Worm (Caenorhabditis elegans) whole organism, L4 larva: ENCODE results near the gene hipr-1.

Experiments
- D1046.2 ChIP-seq: fragments of 200-800 bp; sonication (Bioruptor generic); IDR thresholded peaks from 2 replicates; pipeline ENCODE4 v1.3.6; 2022; ENCODE audit warnings: missing genetic modification characterization, missing compliant biosample characterization
- F10B5.3 ChIP-seq: sonication (generic microtip); optimal IDR thresholded peaks from 2 replicates; lab custom pipeline; 2016; ENCODE audit warnings: mild to moderate bottlenecking, missing genetic modification characterization, missing compliant biosample characterization
- F49E8.2 ChIP-seq: sonication (generic microtip); optimal IDR thresholded peaks from 2 replicates; lab custom pipeline; 2016; ENCODE audit warnings: missing compliant biosample characterization, mild to moderate bottlenecking, missing genetic modification characterization, borderline replicate concordance
- T20F7.1 ChIP-seq: fragments of 200-800 bp; sonication (Bioruptor generic); optimal IDR thresholded peaks from 2 replicates; lab custom pipeline; 2018; ENCODE audit warnings: mild to moderate bottlenecking, missing genetic modification characterization, missing compliant biosample characterization
- Y105C5A.15 ChIP-seq: fragments of 200-800 bp; sonication (Bioruptor generic); IDR thresholded peaks from 2 replicates; pipeline ENCODE4 v1.3.6; 2022; ENCODE audit warnings: missing genetic modification characterization, missing compliant biosample characterization
- Y5F2A.4 ChIP-seq: fragments of 200-800 bp; sonication (Bioruptor generic); optimal IDR thresholded peaks from 2 replicates; lab custom pipeline; 2018; ENCODE audit warnings: mild to moderate bottlenecking, missing genetic modification characterization, missing compliant biosample characterization
- Y75B8A.6 ChIP-seq: fragments of 200-800 bp; sonication (Bioruptor generic); IDR thresholded peaks from 2 replicates; pipeline ENCODE4 v1.3.6; 2022; ENCODE audit warnings: missing genetic modification reagents, missing genetic modification characterization, missing compliant biosample characterization
- aha-1 ChIP-seq: fragments of 150-350 bp; peaks from one replicate; lab custom pipeline; 2014; ENCODE audit warnings: missing biosample characterization, missing genetic modification characterization
- arid-1 ChIP-seq: fragments of 200-800 bp; sonication (Bioruptor generic); conservative IDR thresholded peaks from 2 replicates; pipeline ENCODE4 v1.3.6; 2022; ENCODE audit warnings: missing genetic modification reagents, missing genetic modification characterization, missing compliant biosample characterization
- attf-4 ChIP-seq: sonication (generic microtip); optimal IDR thresholded peaks from 3 replicates; lab custom pipeline; 2017; ENCODE audit warnings: missing biosample characterization, missing genetic modification characterization
- ceh-28 ChIP-seq: fragments of 150-350 bp; optimal IDR thresholded peaks from 2 replicates; lab custom pipeline; 2014; ENCODE audit warnings: missing biosample characterization, missing genetic modification reagents, missing genetic modification characterization
- ceh-82 ChIP-seq: sonication (generic microtip); optimal IDR thresholded peaks from 2 replicates; lab custom pipeline; 2017; ENCODE audit warnings: missing biosample characterization, missing genetic modification characterization
- daf-12 ChIP-seq: fragments of 150-350 bp; optimal IDR thresholded peaks from 2 replicates; lab custom pipeline; 2014; ENCODE audit warnings: missing biosample characterization, missing genetic modification reagents, missing genetic modification characterization
- daf-16 ChIP-seq, 3 experiments: sonication (generic microtip); optimal IDR thresholded peaks; 2 replicates each; lab custom pipeline; 2016 to 2017; ENCODE audit warnings: missing genetic modification characterization in 3 of 3, missing genetic modification reagents in 3 of 3, mild to moderate bottlenecking in 2 of 3, missing compliant biosample characterization in 2 of 3, missing biosample characterization in 1 of 3, moderate library complexity in 1 of 3
- daf-19 ChIP-seq: fragments of 200-800 bp; sonication (Bioruptor generic); conservative IDR thresholded peaks from 2 replicates; pipeline ENCODE4 v1.3.6; 2022; ENCODE audit warnings: missing genetic modification characterization, missing compliant biosample characterization
- dmd-8 ChIP-seq: fragments of 200-800 bp; sonication (Bioruptor generic); IDR thresholded peaks from 2 replicates; pipeline ENCODE4 v1.3.6; 2022; ENCODE audit warnings: missing genetic modification characterization, missing compliant biosample characterization
- dpl-1 ChIP-seq: fragments of 150-350 bp; optimal IDR thresholded peaks from 2 replicates; lab custom pipeline; 2014; ENCODE audit warnings: missing biosample characterization, missing genetic modification reagents, missing genetic modification characterization
- duxl-1 ChIP-seq: sonication (generic microtip); optimal IDR thresholded peaks from 2 replicates; lab custom pipeline; 2016; ENCODE audit warnings: mild to moderate bottlenecking, missing genetic modification characterization, moderate library complexity, missing compliant biosample characterization; ENCODE audit not compliant: poor library complexity
- dve-1 ChIP-seq: sonication (generic microtip); optimal IDR thresholded peaks from 2 replicates; lab custom pipeline; 2017; ENCODE audit warnings: antibody characterized with exemption, mild to moderate bottlenecking, missing genetic modification characterization, missing compliant biosample characterization; ENCODE audit not compliant: insufficient read depth
- egl-43 ChIP-seq: fragments of 200-800 bp; sonication (Bioruptor generic); IDR thresholded peaks from 2 replicates; pipeline ENCODE4 v1.3.6; 2022; ENCODE audit warnings: missing genetic modification reagents, missing genetic modification characterization, missing compliant biosample characterization
- fos-1 ChIP-seq: fragments of 150-350 bp; optimal IDR thresholded peaks from 2 replicates; lab custom pipeline; 2014; ENCODE audit warnings: missing biosample characterization, missing genetic modification characterization
- gei-8 ChIP-seq: fragments of 200-800 bp; sonication (Bioruptor generic); optimal IDR thresholded peaks from 2 replicates; lab custom pipeline; 2018; ENCODE audit warnings: mild to moderate bottlenecking, missing genetic modification characterization, missing compliant biosample characterization
- hif-1 ChIP-seq, 2 experiments: sonication (generic microtip); optimal IDR thresholded peaks; 2 replicates each; lab custom pipeline; 2016 to 2017; ENCODE audit warnings: missing compliant biosample characterization in 2 of 2, missing genetic modification characterization in 2 of 2, missing genetic modification reagents in 2 of 2, missing genotype in 2 of 2, mild to moderate bottlenecking in 1 of 2
- hlh-11 ChIP-seq: fragments of 200-800 bp; sonication (Bioruptor generic); optimal IDR thresholded peaks from 2 replicates; lab custom pipeline; 2018; ENCODE audit warnings: mild to moderate bottlenecking, missing genetic modification characterization, missing compliant biosample characterization
- hlh-30 ChIP-seq: sonication (generic microtip); optimal IDR thresholded peaks from 2 replicates; lab custom pipeline; 2017; ENCODE audit warnings: antibody characterized with exemption, mild to moderate bottlenecking, missing genetic modification characterization, missing compliant biosample characterization; ENCODE audit not compliant: insufficient read depth
- lin-13 ChIP-seq: fragments of 150-350 bp; optimal IDR thresholded peaks from 2 replicates; lab custom pipeline; 2014; ENCODE audit warnings: missing biosample characterization, missing genetic modification reagents, missing genetic modification characterization
- lin-15B ChIP-seq: fragments of 150-350 bp; sonication (generic microtip); optimal IDR thresholded peaks from 3 replicates; lab custom pipeline; 2014; ENCODE audit warnings: missing biosample characterization, missing genetic modification characterization
- mdl-1 ChIP-seq, 2 experiments: fragments of 150-350 bp in 1 of 2; sonication (generic microtip) in 1 of 2; optimal IDR thresholded peaks; 2 replicates each; lab custom pipeline; 2014 to 2017; ENCODE audit warnings: missing biosample characterization in 2 of 2, missing genetic modification characterization in 2 of 2
- mdt-29 ChIP-seq: fragments of 200-800 bp; sonication (Bioruptor generic); IDR thresholded peaks from 2 replicates; pipeline ENCODE4 v1.3.6; 2022; ENCODE audit warnings: missing genetic modification reagents, missing genetic modification characterization, missing compliant biosample characterization
- mes-2 ChIP-seq: sonication (generic microtip); optimal IDR thresholded peaks from 2 replicates; lab custom pipeline; 2016; ENCODE audit warnings: missing genotype, mild to moderate bottlenecking, missing genetic modification characterization, missing compliant biosample characterization; ENCODE audit not compliant: poor library complexity, severe bottlenecking
- mxl-3 ChIP-seq: fragments of 200-800 bp; sonication (Bioruptor generic); optimal IDR thresholded peaks from 2 replicates; lab custom pipeline; 2018; ENCODE audit warnings: mild to moderate bottlenecking, missing genetic modification characterization, missing compliant biosample characterization
- nhr-10 ChIP-seq: fragments of 150-350 bp; optimal IDR thresholded peaks from 2 replicates; lab custom pipeline; 2014; ENCODE audit warnings: missing biosample characterization, missing genetic modification characterization
- nhr-11 ChIP-seq: fragments of 150-350 bp; optimal IDR thresholded peaks from 2 replicates; lab custom pipeline; 2014; ENCODE audit warnings: missing biosample characterization, missing genetic modification characterization
- nhr-25 ChIP-seq: sonication (generic microtip); optimal IDR thresholded peaks from 2 replicates; lab custom pipeline; 2017; ENCODE audit warnings: missing genetic modification characterization, mild to moderate bottlenecking, missing compliant biosample characterization, antibody characterized with exemption, moderate library complexity, borderline replicate concordance; ENCODE audit not compliant: insufficient read depth
- nhr-28 ChIP-seq: fragments of 150-350 bp; optimal IDR thresholded peaks from 2 replicates; lab custom pipeline; 2014; ENCODE audit warnings: missing biosample characterization, missing genetic modification characterization
- nhr-48 ChIP-seq: sonication (generic microtip); optimal IDR thresholded peaks from 2 replicates; lab custom pipeline; 2016; ENCODE audit warnings: mild to moderate bottlenecking, missing genetic modification characterization, missing compliant biosample characterization
- nhr-76 ChIP-seq: fragments of 150-350 bp; optimal IDR thresholded peaks from 2 replicates; lab custom pipeline; 2014; ENCODE audit warnings: missing biosample characterization, missing genetic modification characterization
- pha-4 ChIP-seq, 2 experiments: fragments of 150-350 bp in 1 of 2; fragments of 200-800 bp in 1 of 2; sonication (Bioruptor generic) in 1 of 2; IDR thresholded peaks in 1 of 2; optimal IDR thresholded peaks in 1 of 2; 2 replicates each; pipeline versions ENCODE4 v1.3.6 to Lab custom; 2014 to 2022; ENCODE audit warnings: missing genetic modification characterization in 2 of 2, missing genetic modification reagents in 2 of 2, missing biosample characterization in 1 of 2, missing compliant biosample characterization in 1 of 2
- pqm-1 ChIP-seq: sonication (generic microtip); optimal IDR thresholded peaks from 2 replicates; lab custom pipeline; 2017; ENCODE audit warnings: missing biosample characterization, missing genetic modification characterization
- rbr-2 ChIP-seq: sonication (generic microtip); optimal IDR thresholded peaks from 2 replicates; lab custom pipeline; 2016; ENCODE audit warnings: missing genotype, missing genetic modification characterization, missing compliant biosample characterization
- saeg-2 ChIP-seq: fragments of 200-800 bp; sonication (Bioruptor generic); IDR thresholded peaks from 2 replicates; pipeline ENCODE4 v1.3.6; 2022; ENCODE audit warnings: missing genetic modification reagents, missing genetic modification characterization, missing compliant biosample characterization
- sdz-12 ChIP-seq: fragments of 200-800 bp; sonication (Bioruptor generic); optimal IDR thresholded peaks from 2 replicates; lab custom pipeline; 2018; ENCODE audit warnings: mild to moderate bottlenecking, missing genetic modification characterization, missing compliant biosample characterization
- set-16 ChIP-seq: fragments of 200-800 bp; sonication (Bioruptor generic); IDR thresholded peaks from 2 replicates; pipeline ENCODE4 v1.3.6; 2022; ENCODE audit warnings: missing genetic modification reagents, missing genetic modification characterization, missing compliant biosample characterization
- spr-1 ChIP-seq: sonication (generic microtip); optimal IDR thresholded peaks from 2 replicates; lab custom pipeline; 2016; ENCODE audit warnings: mild to moderate bottlenecking, missing genetic modification characterization, missing compliant biosample characterization
- tra-1 ChIP-seq: fragments of 200-800 bp; sonication (Bioruptor generic); IDR thresholded peaks from 2 replicates; pipeline ENCODE4 v1.3.6; 2022; ENCODE audit warnings: missing genetic modification reagents, missing genetic modification characterization, missing compliant biosample characterization
- unc-62 ChIP-seq, 3 experiments: fragments of 150-350 bp in 1 of 3; sonication (generic microtip); optimal IDR thresholded peaks in 2 of 3; peaks in 1 of 3; 1 replicate in 1 of 3; 2 replicates in 2 of 3; lab custom pipeline; 2014 to 2017; ENCODE audit warnings: missing biosample characterization in 3 of 3, missing genetic modification characterization in 3 of 3, missing genetic modification reagents in 3 of 3, missing genotype in 1 of 3
- vab-7 ChIP-seq: fragments of 200-800 bp; sonication (Bioruptor generic); IDR thresholded peaks from 2 replicates; pipeline ENCODE4 v1.3.6; 2022; ENCODE audit warnings: missing genetic modification reagents, missing genetic modification characterization, missing compliant biosample characterization
- ztf-7 ChIP-seq: fragments of 150-350 bp; optimal IDR thresholded peaks from 2 replicates; lab custom pipeline; 2014; ENCODE audit warnings: missing biosample characterization, missing genetic modification characterization

The hipr-1 gene

DNA sequence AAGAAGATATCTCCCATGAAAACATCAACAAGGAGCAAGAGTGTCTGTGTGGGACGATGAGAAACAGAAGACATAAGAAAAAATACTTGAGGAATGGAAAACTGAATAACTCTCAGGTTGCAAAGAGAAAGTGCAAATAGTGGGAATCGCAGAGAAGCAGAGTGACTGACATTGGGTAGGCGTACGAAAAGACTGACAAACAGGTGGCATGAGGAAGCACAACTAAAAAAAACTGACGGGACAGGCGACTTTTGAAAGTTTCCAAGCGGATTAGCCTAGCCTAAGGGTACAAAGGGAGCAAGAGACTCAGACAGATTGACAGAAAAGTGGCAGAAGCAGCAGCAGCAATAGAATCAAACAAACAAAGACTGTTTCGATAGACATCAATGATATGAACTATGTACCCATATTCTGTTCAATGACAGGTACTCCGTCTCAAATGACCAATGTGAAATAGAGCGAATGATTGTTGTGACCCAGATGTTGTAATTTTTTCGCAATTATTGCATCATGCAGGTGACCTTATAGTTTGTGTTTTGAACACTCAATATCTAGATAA is 14.4 kb downstream of the hipr-1 start:
- TF ChIP-seq nhr-10 (tag; lab: Kevin White, UChicago) (no peak), ceh-28 (tag; lab: Kevin White, UChicago) (no peak), hlh-30 (tag; lab: Kevin White, UChicago) (peak; percentile 78), mdl-1 (tag; optimal IDR thresholded peaks at IDR 0.05; lab: Kevin White, UChicago) (peak in 1 of 2 experiments; percentile 40), dmd-8 (GFP tag; lab: Robert Waterston, UW) (no peak), Y75B8A.6 (GFP tag; lab: Robert Waterston, UW) (no peak), ztf-7 (peak; percentile 79), tra-1 (peak; percentile 63; the same call in 1 of the 2 replicates), F49E8.2 (no peak), T20F7.1 (GFP tag; lab: Kevin White, UChicago) (peak; percentile 10), sdz-12 (no peak), nhr-25 (tag; lab: Kevin White, UChicago) (peak; percentile 36), fos-1 (no peak), daf-12 (tag; lab: Kevin White, UChicago) (no peak), lin-13 (GFP tag; lab: Kevin White, UChicago) (peak; percentile 7), hlh-11 (tag; lab: Kevin White, UChicago) (peak; percentile 86), dve-1 (tag; lab: Kevin White, UChicago) (peak; percentile 47), lin-15B (tag; lab: Kevin White, UChicago) (no peak), mes-2 (no peak), nhr-48 (tag; lab: Kevin White, UChicago) (peak; percentile 66), dpl-1 (no peak), mdt-29 (no peak), unc-62 (GFP tag; optimal IDR thresholded peaks at IDR 0.05 in 1 of 2; lab: Kevin White, UChicago) (peak in 1 of 2 experiments; percentile 82), unc-62 (tag; optimal IDR thresholded peaks at IDR 0.05; lab: Kevin White, UChicago) (no peak), pha-4 (GFP tag; IDR thresholded peaks at IDR 0.05; lab: Robert Waterston, UW) (no peak), pha-4 (tag; optimal IDR thresholded peaks at IDR 0.05; lab: Kevin White, UChicago) (peak; percentile 11), F10B5.3 (tag; lab: Kevin White, UChicago) (no peak), vab-7 (GFP tag; lab: Robert Waterston, UW) (0 out of 2 replicates have a peak, but pooled peaks have one; percentile 19), arid-1 (GFP tag; lab: Robert Waterston, UW) (no peak; the same call in 1 of the 2 replicates), rbr-2 (peak; percentile 24), saeg-2 (GFP tag; lab: Robert Waterston, UW) (0 out of 2 replicates have a peak, but pooled peaks have one; percentile 67), spr-1 (tag; lab: Kevin White, UChicago) (no peak), Y105C5A.15 (no peak), aha-1 (tag; lab: Kevin White, UChicago) (peak; percentile 87), daf-19 (GFP tag; lab: Robert Waterston, UW) (no peak), Y5F2A.4 (GFP tag; lab: Kevin White, UChicago) (no peak), set-16 (GFP tag; lab: Robert Waterston, UW) (no peak), attf-4 (tag; lab: Kevin White, UChicago) (no peak), hif-1 (tag; optimal IDR thresholded peaks at IDR 0.05; lab: Kevin White, UChicago) (peak in 1 of 2 experiments; percentile 34), nhr-76 (tag; lab: Kevin White, UChicago) (no peak), duxl-1 (tag; lab: Kevin White, UChicago) (no peak), daf-16 (GFP tag; optimal IDR thresholded peaks at IDR 0.05; lab: Kevin White, UChicago) (peak; percentile 12 to 92), daf-16 (tag; optimal IDR thresholded peaks at IDR 0.05; lab: Kevin White, UChicago) (peak; percentile 27), gei-8 (GFP tag; lab: Kevin White, UChicago) (peak; percentile 5), ceh-82 (no peak), mxl-3 (GFP tag; lab: Kevin White, UChicago) (peak; percentile 65), pqm-1 (tag; lab: Kevin White, UChicago) (no peak), egl-43 (GFP tag; lab: Robert Waterston, UW) (no peak), D1046.2 (GFP tag; lab: Robert Waterston, UW) (no peak), nhr-28 (tag; lab: Kevin White, UChicago) (peak; percentile 52), nhr-11 (tag; lab: Kevin White, UChicago) (peak; percentile 14)
